Fruit fly (Drosophila melanogaster): ENCODE results near the gene CG13949.

DNA sequence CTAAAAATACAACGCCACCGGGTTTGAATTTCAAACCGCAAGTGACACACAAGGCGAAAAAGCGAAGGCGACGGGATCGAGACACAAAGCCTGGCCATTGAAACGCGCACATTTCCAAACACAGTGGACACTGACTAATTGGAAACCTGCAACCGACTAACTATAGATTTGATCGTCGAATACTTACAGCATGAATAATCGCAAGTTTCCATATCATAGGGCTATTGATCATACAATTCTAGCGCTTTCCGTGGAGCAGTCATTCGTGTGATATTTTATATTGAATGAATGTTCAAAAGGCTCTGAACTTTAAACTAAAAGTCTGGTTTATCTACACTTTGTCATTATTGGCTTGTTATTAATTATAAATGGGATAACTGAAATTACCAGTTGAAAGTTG, 11.8 kb upstream of the CG13949 start:
- TF ChIP-seq OdsH (GFP tag; optimal IDR thresholded peaks at IDR 0.05) (peak; percentile 36), acj6 (GFP tag; optimal IDR thresholded peaks at IDR 0.05) (no peak), Blimp-1 (GFP tag; optimal IDR thresholded peaks at IDR 0.05) (peak; percentile 1), Hr39 (GFP tag; optimal IDR thresholded peaks at IDR 0.05) (peak; percentile 53), Ets21C (GFP tag; optimal IDR thresholded peaks at IDR 0.05) (peak; percentile 24), Sox14 (GFP tag; optimal IDR thresholded peaks at IDR 0.05) (no peak), CG3032 (tag; optimal IDR thresholded peaks at IDR 0.05) (no peak), Eip93F (GFP tag; optimal IDR thresholded peaks at IDR 0.05) (no peak), CG31627 (GFP tag; optimal IDR thresholded peaks at IDR 0.05) (peak; percentile 40), Met (GFP tag; optimal IDR thresholded peaks at IDR 0.05) (peak; percentile 52), Eip78C (GFP tag) (peak; percentile 62), CG7368 (GFP tag; optimal IDR thresholded peaks at IDR 0.05) (no peak), spab (GFP tag; optimal IDR thresholded peaks at IDR 0.05) (no peak), CG9139 (GFP tag; optimal IDR thresholded peaks at IDR 0.05) (no peak)

Data from whole organism, prepupa.